Worm (Caenorhabditis elegans): ENCODE results near the gene C07E3.8.

Gene C07E3.8

DNA sequence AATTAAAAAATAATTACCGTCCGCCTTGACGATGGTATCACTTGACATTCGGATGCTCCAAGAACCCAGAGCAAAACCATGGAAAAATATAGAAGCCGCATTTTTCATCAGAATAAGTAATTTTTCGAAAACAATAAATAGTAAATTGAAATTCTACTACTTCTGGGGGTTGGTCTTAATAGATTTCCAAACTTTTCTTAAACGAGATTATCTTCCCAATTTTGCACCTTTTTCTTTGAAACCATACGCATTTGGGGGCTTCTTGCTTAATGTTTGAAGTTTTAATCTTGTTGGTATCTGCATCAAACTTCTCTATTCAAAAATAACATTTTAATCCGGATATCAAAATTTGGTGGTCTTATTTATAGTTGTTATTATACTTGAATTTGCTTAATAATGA, 35.9 kb upstream of the C07E3.8 start, which contains the start of gene gcy-5:
TSS of gene gcy-5 (minus strand) at position 101 of the 400 bp plus-strand sequence.
- TF ChIP-seq K11D2.4 (GFP tag; IDR thresholded peaks at IDR 0.05), result no peak
- TF ChIP-seq unc-62 (GFP tag; optimal IDR thresholded peaks at IDR 0.05), result no peak
- TF ChIP-seq hsf-1 (GFP tag; IDR thresholded peaks at IDR 0.05), result no peak
- TF ChIP-seq F22D6.2 (tag; optimal IDR thresholded peaks at IDR 0.05), result no peak
- TF ChIP-seq F55B11.4 (tag; optimal IDR thresholded peaks at IDR 0.05; ENCODE audit: borderline replicate concordance, insufficient read depth), result no peak
- no peak for TF ChIP-seq tbp1 (GFP tag; optimal IDR thresholded peaks at IDR 0.05)
- TF ChIP-seq ccch-3 (GFP tag; optimal IDR thresholded peaks at IDR 0.05), result no peak
- no peak for TF ChIP-seq snpc-1.3 (tag; optimal IDR thresholded peaks at IDR 0.05; ENCODE audit: insufficient read depth)
- TF ChIP-seq D2030.7 (GFP tag; IDR thresholded peaks at IDR 0.05), result no peak
- no peak for TF ChIP-seq mel-28 (tag; optimal IDR thresholded peaks at IDR 0.05; ENCODE audit: borderline replicate concordance)
- no peak for TF ChIP-seq efl-1 (GFP tag; optimal IDR thresholded peaks at IDR 0.05)
- TF ChIP-seq lir-1 (GFP tag; conservative IDR thresholded peaks at IDR 0.05), result no peak
- no peak for TF ChIP-seq hrde-1 (tag; optimal IDR thresholded peaks at IDR 0.05; ENCODE audit: borderline replicate concordance)
- TF ChIP-seq let-526 (GFP tag; IDR thresholded peaks at IDR 0.05), result no peak
- no peak for TF ChIP-seq somi-1 (GFP tag; optimal IDR thresholded peaks at IDR 0.05)
- TF ChIP-seq B0035.1 (tag; optimal IDR thresholded peaks at IDR 0.05), result no peak
- no peak for TF ChIP-seq ztf-26 (tag; optimal IDR thresholded peaks at IDR 0.05)

DNA sequence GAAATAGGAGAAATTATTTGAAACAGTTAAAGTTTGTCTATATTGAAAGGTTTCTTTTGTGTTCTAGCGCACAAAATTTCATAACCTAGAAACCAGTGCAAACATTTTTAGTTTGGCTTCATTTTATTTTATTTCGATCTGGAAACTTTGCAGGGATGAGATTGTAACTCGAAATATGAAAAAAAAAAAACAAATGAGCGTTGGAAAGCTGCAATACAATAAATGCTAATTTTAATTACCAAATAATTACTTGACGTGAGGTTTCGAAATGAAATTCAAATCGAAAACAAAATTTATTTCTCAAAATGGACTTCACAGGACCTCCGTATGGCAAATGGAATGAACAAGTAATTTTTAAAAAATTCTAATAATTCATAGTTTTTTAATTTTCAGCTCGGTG, 35.1 kb upstream of the C07E3.8 start, which contains the start of gene M02G9.4:
TSS of gene M02G9.4 (plus strand) at position 301 of the 400 bp plus-strand sequence.
- TF ChIP-seq nhr-80 (tag; optimal IDR thresholded peaks at IDR 0.05) (no peak), zim-3 (tag; optimal IDR thresholded peaks at IDR 0.05) (no peak), rpc-1 (optimal IDR thresholded peaks at IDR 0.05) (no peak), rpc-1 (tag; optimal IDR thresholded peaks at IDR 0.05) (no peak), hlh-26 (GFP tag; conservative IDR thresholded peaks at IDR 0.05) (no peak), B0261.1 (tag; optimal IDR thresholded peaks at IDR 0.05) (no peak)

DNA sequence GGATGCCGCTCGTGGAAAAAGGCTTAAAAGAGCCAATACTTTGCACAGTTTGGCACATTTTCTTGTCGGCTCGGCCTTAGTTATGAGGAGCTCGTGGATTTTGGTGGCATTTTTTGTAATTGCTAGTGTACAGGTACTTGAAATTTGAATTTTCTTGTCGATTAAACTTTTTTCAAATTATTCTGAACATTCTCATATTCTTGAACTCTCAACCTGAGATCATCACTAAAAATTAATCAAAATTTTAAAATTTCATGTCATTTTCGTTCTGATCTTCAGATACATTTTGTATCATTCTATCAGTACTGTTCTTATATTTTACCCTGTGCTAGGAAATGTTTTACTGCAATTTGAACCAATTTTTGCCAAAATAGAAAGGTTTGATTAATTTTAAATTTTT, 30.7 kb upstream of the C07E3.8 start, which contains the start of gene idpp-4:
TSS of gene idpp-4 (plus strand) at position 51 of the 400 bp plus-strand sequence.
- no peak for TF ChIP-seq mxl-1 (tag; optimal IDR thresholded peaks at IDR 0.05)
- TF ChIP-seq athp-1 (tag; optimal IDR thresholded peaks at IDR 0.05), result no peak
- no peak for TF ChIP-seq fkh-3 (tag; optimal IDR thresholded peaks at IDR 0.05)
- no peak for TF ChIP-seq sdz-38 (tag; optimal IDR thresholded peaks at IDR 0.05)
- no peak for TF ChIP-seq F57C9.4 (tag; optimal IDR thresholded peaks at IDR 0.05)
- TF ChIP-seq ztf-25 (GFP tag; IDR thresholded peaks at IDR 0.05), result no peak
- TF ChIP-seq F55B11.4 (tag; optimal IDR thresholded peaks at IDR 0.05; ENCODE audit: borderline replicate concordance, insufficient read depth), result no peak
- no peak for TF ChIP-seq F49E8.2 (tag; optimal IDR thresholded peaks at IDR 0.05; ENCODE audit: insufficient read depth)
- TF ChIP-seq tbx-9 (tag; optimal IDR thresholded peaks at IDR 0.05; ENCODE audit: borderline replicate concordance), result no peak

DNA sequence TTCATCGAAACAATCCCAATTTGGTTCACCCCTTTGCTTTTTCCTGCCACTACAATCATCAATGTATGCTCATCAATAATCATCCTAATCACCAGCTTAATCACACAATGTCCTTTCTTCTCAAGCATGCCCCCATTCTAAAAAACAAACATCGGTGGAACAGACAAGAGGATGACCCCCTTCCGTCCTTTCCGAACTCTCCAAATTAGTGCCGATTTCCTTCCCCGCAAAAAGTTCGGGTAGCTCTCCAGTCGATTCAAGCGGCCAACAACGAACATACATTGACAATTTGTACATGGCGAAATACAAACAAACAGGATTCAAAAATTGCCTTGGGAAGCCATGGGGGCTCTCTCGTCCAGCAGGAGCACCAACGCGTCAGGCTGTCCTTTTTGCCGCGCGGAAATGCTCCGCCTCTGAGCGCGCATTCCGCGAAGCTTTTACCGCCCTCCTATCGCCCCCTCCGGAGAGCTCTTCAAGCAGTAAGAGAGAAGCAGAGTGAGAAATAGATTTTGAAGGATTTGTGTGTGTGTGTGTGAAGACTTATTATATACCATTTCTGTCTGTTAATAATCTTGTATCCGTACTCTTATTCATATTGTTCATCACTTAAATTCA, 26.3 kb upstream of the C07E3.8 start, which contains the start of gene appg-1:
TSS of gene appg-1 (plus strand) at position 427 of the 618 bp plus-strand sequence.
- TF ChIP-seq zfh-2 (GFP tag; conservative IDR thresholded peaks at IDR 0.05) (peak; percentile 87), egrh-3 (GFP tag; IDR thresholded peaks at IDR 0.05) (peak; percentile 76; the same call in 1 of the 2 replicates), lsl-1 (GFP tag; optimal IDR thresholded peaks at IDR 0.05) (no peak)

Measured in whole organism, young adult.